Fruit fly (Drosophila melanogaster): ENCODE measurements around the gene CG15719.

DNA sequence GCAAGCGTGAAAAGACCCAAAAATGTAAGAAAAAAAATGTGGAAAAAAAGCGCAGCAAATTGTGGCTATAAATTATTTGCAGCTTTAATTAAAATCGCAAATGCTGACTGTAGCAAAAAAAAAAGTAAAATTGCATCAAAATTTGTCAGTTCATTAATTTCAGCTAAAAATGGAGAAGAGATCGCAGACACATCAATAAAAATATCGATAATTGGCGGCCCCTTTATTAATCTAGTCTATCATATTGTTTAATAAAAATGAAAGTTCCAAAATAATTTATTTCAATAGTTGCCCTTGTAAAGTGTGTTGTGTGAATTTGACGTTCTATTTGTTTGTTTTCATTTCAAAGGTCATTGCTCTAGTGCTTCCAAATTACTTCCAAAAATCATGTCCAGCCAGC, 20.5 kb downstream of the CG15719 start, which contains the start of gene CG32643:
- no peak for TF ChIP-seq CG8478 (optimal IDR thresholded peaks at IDR 0.05)
- no peak for TF ChIP-seq pan (optimal IDR thresholded peaks at IDR 0.05)
- TF ChIP-seq psq (optimal IDR thresholded peaks at IDR 0.05), result no peak
- no peak for TF ChIP-seq usp (GFP tag; optimal IDR thresholded peaks at IDR 0.05)
- TF ChIP-seq EcR (GFP tag; optimal IDR thresholded peaks at IDR 0.05), result no peak
